Fruit fly (Drosophila melanogaster): Measurements from ENCODE around the gene CG43774.
A peak's percentile ranks its signal among the peaks of the same experiment; 100 is the strongest.

CG43774 gene

DNA sequence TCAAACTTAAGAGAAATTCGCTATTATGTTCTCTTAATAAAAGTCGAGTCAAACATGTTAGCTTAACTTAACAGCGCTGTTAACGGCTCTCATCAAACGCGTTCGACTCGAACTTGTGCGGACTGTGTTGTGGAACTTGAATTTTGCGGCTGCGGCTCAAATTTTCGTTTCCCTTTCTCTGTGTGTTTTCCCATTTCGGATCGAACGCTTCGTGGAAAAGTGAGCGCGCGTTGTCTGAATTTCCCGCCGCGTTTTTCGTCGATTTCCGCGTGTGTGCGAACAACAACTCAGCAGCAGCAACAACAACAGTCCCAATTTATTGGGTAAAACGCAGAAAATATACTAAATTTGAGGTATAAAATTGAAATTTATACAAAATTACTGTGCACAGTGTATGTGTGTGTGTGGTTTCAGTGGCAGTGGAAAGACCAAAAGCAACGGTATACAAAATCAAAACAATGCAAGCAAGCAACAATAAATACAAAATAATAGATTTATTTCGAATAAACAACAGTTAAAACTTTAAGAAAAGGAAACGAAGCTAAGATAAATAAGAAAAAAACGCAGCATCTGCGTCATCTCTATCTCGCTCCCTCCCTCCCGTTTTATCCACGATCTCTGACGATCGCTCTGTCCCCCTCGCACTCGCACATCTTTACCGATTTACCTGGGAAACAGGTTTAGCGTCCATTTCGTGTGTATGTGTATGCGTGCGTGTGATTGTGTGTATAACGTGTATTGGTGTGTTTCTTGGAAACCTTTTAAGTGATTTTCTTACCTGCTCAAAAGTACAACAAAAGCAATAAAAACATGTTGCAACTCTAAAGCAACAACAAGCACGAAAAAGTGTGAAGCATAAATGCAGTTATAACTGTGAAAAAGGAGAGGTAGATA, 23.0 kb downstream of the CG43774 start, which contains the start of gene ed (continued):
- no peak for TF ChIP-seq Myb (GFP tag; optimal IDR thresholded peaks at IDR 0.05)
- TF ChIP-seq CG30020 (tag; optimal IDR thresholded peaks at IDR 0.05) = no peak
- no peak for TF ChIP-seq nom (GFP tag; optimal IDR thresholded peaks at IDR 0.05)
- TF ChIP-seq Gug (GFP tag; IDR thresholded peaks at IDR 0.05) = no peak
- TF ChIP-seq CG2199 (GFP tag; IDR thresholded peaks at IDR 0.05) = peak; percentile 23; the same call in 2 of the 3 replicates
- no peak for TF ChIP-seq Chrac-16 (GFP tag; optimal IDR thresholded peaks at IDR 0.05)
- TF ChIP-seq twi (tag; optimal IDR thresholded peaks at IDR 0.05) = peak; percentile 12
- no peak for TF ChIP-seq Bdp1 (GFP tag; optimal IDR thresholded peaks at IDR 0.05)
- TF ChIP-seq BtbVII (GFP tag; optimal IDR thresholded peaks at IDR 0.05) = no peak
- no peak for TF ChIP-seq fd3F (GFP tag; optimal IDR thresholded peaks at IDR 0.05)
- no peak for TF ChIP-seq esg (GFP tag; conservative IDR thresholded peaks at IDR 0.05)
- TF ChIP-seq CG30403 (GFP tag; optimal IDR thresholded peaks at IDR 0.05) = no peak
- TF ChIP-seq CG9797 (GFP tag; optimal IDR thresholded peaks at IDR 0.05) = no peak
- no peak for TF ChIP-seq CG9437 (GFP tag; optimal IDR thresholded peaks at IDR 0.05)
- no peak for TF ChIP-seq CG6175 (GFP tag; IDR thresholded peaks at IDR 0.05)
- no peak for TF ChIP-seq wek (GFP tag; optimal IDR thresholded peaks at IDR 0.05)
- no peak for TF ChIP-seq nerfin-1 (tag; optimal IDR thresholded peaks at IDR 0.05)
- no peak for TF ChIP-seq hbn (GFP tag; IDR thresholded peaks at IDR 0.05; ENCODE audit: partially characterized antibody)
- no peak for TF ChIP-seq pzg (GFP tag; optimal IDR thresholded peaks at IDR 0.05)
- TF ChIP-seq Optix (GFP tag; IDR thresholded peaks at IDR 0.05) = no peak
- peak; percentile 16 for TF ChIP-seq CG15514 (GFP tag; optimal IDR thresholded peaks at IDR 0.05)
- TF ChIP-seq CG16863 (GFP tag; optimal IDR thresholded peaks at IDR 0.05) = no peak
- TF ChIP-seq scrt (GFP tag; optimal IDR thresholded peaks at IDR 0.05) = peak; percentile 7
- TF ChIP-seq jing (GFP tag; optimal IDR thresholded peaks at IDR 0.05) = no peak
- TF ChIP-seq crp (GFP tag; optimal IDR thresholded peaks at IDR 0.05) = no peak
- TF ChIP-seq CG7963 (GFP tag; IDR thresholded peaks at IDR 0.05; ENCODE audit: partially characterized antibody) = no peak
- TF ChIP-seq CG2202 (tag; optimal IDR thresholded peaks at IDR 0.05) = peak; percentile 0
- TF ChIP-seq tgo (GFP tag; IDR thresholded peaks at IDR 0.05) = no peak
- TF ChIP-seq CG11456 (GFP tag; IDR thresholded peaks at IDR 0.05) = no peak
- no peak for TF ChIP-seq tna (GFP tag; IDR thresholded peaks at IDR 0.05; ENCODE audit: partially characterized antibody)
- TF ChIP-seq pum (GFP tag; optimal IDR thresholded peaks at IDR 0.05) = no peak
- no peak for TF ChIP-seq gcm (GFP tag; optimal IDR thresholded peaks at IDR 0.05)
- TF ChIP-seq corto (GFP tag; optimal IDR thresholded peaks at IDR 0.05) = no peak
- peak; percentile 23 for TF ChIP-seq nau (GFP tag; optimal IDR thresholded peaks at IDR 0.05)
- no peak for TF ChIP-seq CG17612 (GFP tag; IDR thresholded peaks at IDR 0.05)
- no peak for TF ChIP-seq CG10565 (GFP tag; optimal IDR thresholded peaks at IDR 0.05)
- TF ChIP-seq CG12104 (GFP tag; optimal IDR thresholded peaks at IDR 0.05) = no peak
- no peak for TF ChIP-seq otp (GFP tag; IDR thresholded peaks at IDR 0.05)
- peak; percentile 33 for TF ChIP-seq YL-1 (GFP tag; optimal IDR thresholded peaks at IDR 0.05)
- no peak for TF ChIP-seq HLHmδ (GFP tag; optimal IDR thresholded peaks at IDR 0.05)
- no peak for TF ChIP-seq ken (GFP tag; IDR thresholded peaks at IDR 0.05)
- no peak for TF ChIP-seq C15 (GFP tag; IDR thresholded peaks at IDR 0.05)
- no peak for TF ChIP-seq CG10209 (GFP tag; optimal IDR thresholded peaks at IDR 0.05)
- TF ChIP-seq NFAT (GFP tag; IDR thresholded peaks at IDR 0.05) = no peak
- no peak for TF ChIP-seq CG11398 (GFP tag; optimal IDR thresholded peaks at IDR 0.05)
- TF ChIP-seq wdn (GFP tag; IDR thresholded peaks at IDR 0.05) = no peak
- no peak for TF ChIP-seq CG17802 (tag; optimal IDR thresholded peaks at IDR 0.05)
- TF ChIP-seq CG17186 (GFP tag; optimal IDR thresholded peaks at IDR 0.05) = no peak
- TF ChIP-seq Oli (tag; optimal IDR thresholded peaks at IDR 0.05) = no peak
